Fruit fly (Drosophila melanogaster) whole organism, prepupa: Measurements from ENCODE around the gene CG13833.

ENCODE experiments used
- Blimp-1 ChIP-seq: fragments of 200-800 bp; sonication (Bioruptor generic); optimal IDR thresholded peaks from 3 replicates; lab custom pipeline; 2017; ENCODE audit warnings: missing biosample characterization, missing genetic modification characterization, mild to moderate bottlenecking, moderate library complexity, missing genetic modification reagents
- CG10669 ChIP-seq: fragments of 200-800 bp; sonication (Bioruptor generic); optimal IDR thresholded peaks from 3 replicates; lab custom pipeline; 2018; ENCODE audit warnings: missing biosample characterization, mild to moderate bottlenecking, missing genetic modification characterization, moderate library complexity
- CG15336 ChIP-seq: fragments of 200-800 bp; sonication (Bioruptor generic); IDR thresholded peaks from 2 replicates; pipeline ENCODE4 v1.3.6; 2022; ENCODE audit warnings: missing biosample characterization, missing genetic modification characterization
- CG3032 ChIP-seq: fragments of 200-800 bp; optimal IDR thresholded peaks from 2 replicates; lab custom pipeline; 2019; ENCODE audit warnings: missing biosample characterization, mild to moderate bottlenecking, missing genetic modification characterization, moderate library complexity
- CG31627 ChIP-seq: fragments of 200-800 bp; sonication (Bioruptor generic); optimal IDR thresholded peaks from 3 replicates; lab custom pipeline; 2016; ENCODE audit warnings: missing biosample characterization, missing genetic modification characterization
- CG32006 ChIP-seq: fragments of 200-800 bp; sonication (Bioruptor generic); optimal IDR thresholded peaks from 3 replicates; lab custom pipeline; 2017; ENCODE audit warnings: missing biosample characterization, mild to moderate bottlenecking, missing genetic modification characterization
- CG34406 ChIP-seq: fragments of 200-800 bp; sonication (Bioruptor generic); optimal IDR thresholded peaks from 3 replicates; lab custom pipeline; 2016; ENCODE audit warnings: missing biosample characterization, missing genetic modification characterization
- CG3919 ChIP-seq: fragments of 200-800 bp; sonication (Bioruptor generic); optimal IDR thresholded peaks from 3 replicates; lab custom pipeline; 2016; ENCODE audit warnings: missing biosample characterization, missing genetic modification characterization
- CG4318 ChIP-seq: fragments of 200-800 bp; sonication (Bioruptor generic); optimal IDR thresholded peaks from 3 replicates; lab custom pipeline; 2017; ENCODE audit warnings: missing biosample characterization, mild to moderate bottlenecking, missing genetic modification characterization
- CG6276 ChIP-seq: fragments of 200-800 bp; sonication (Bioruptor generic); optimal IDR thresholded peaks from 2 replicates; lab custom pipeline; 2017; ENCODE audit warnings: missing biosample characterization, mild to moderate bottlenecking, missing genetic modification characterization
- CG6792 ChIP-seq: fragments of 200-800 bp; sonication (Bioruptor generic); optimal IDR thresholded peaks from 3 replicates; lab custom pipeline; 2016; ENCODE audit warnings: missing biosample characterization, missing genetic modification characterization
- CG6808 ChIP-seq: fragments of 200-800 bp; sonication (Bioruptor generic); optimal IDR thresholded peaks from 3 replicates; lab custom pipeline; 2017; ENCODE audit warnings: missing biosample characterization, missing genetic modification characterization, mild to moderate bottlenecking, moderate library complexity, missing genetic modification reagents
- CG6854 ChIP-seq: fragments of 200-800 bp; sonication (Bioruptor generic); optimal IDR thresholded peaks from 2 replicates; lab custom pipeline; 2017; ENCODE audit warnings: missing biosample characterization, mild to moderate bottlenecking, missing genetic modification characterization
- CG8319 ChIP-seq: fragments of 200-800 bp; sonication (Bioruptor generic); optimal IDR thresholded peaks from 3 replicates; lab custom pipeline; 2016; ENCODE audit warnings: missing biosample characterization, missing genetic modification characterization
- Eip75B ChIP-seq: fragments of 200-800 bp; sonication (Bioruptor generic); optimal IDR thresholded peaks from 3 replicates; lab custom pipeline; 2016; ENCODE audit warnings: missing biosample characterization, missing genetic modification characterization
- Eip78C ChIP-seq: fragments of 200-800 bp; sonication (Bioruptor generic); peaks from one replicate; lab custom pipeline; 2016; ENCODE audit warnings: missing biosample characterization, missing genetic modification characterization
- Eip93F ChIP-seq: fragments of 200-800 bp; sonication (Bioruptor generic); optimal IDR thresholded peaks from 2 replicates; lab custom pipeline; 2016; ENCODE audit warnings: missing biosample characterization, mild to moderate bottlenecking, missing genetic modification characterization
- Ets21C ChIP-seq: fragments of 200-800 bp; sonication (Bioruptor generic); optimal IDR thresholded peaks from 3 replicates; lab custom pipeline; 2016; ENCODE audit warnings: missing biosample characterization, missing genetic modification characterization
- Ets96B ChIP-seq: fragments of 200-800 bp; optimal IDR thresholded peaks from 2 replicates; lab custom pipeline; 2019; ENCODE audit warnings: missing biosample characterization, mild to moderate bottlenecking, missing genetic modification characterization, moderate library complexity
- Gug ChIP-seq: fragments of 200-800 bp; sonication (Bioruptor generic); IDR thresholded peaks from 2 replicates; pipeline ENCODE4 v1.3.6; 2022; ENCODE audit warnings: missing biosample characterization, missing genetic modification characterization
- Hr38 ChIP-seq: sonication (Bioruptor generic); optimal IDR thresholded peaks from 2 replicates; lab custom pipeline; 2016; ENCODE audit warnings: missing biosample characterization, missing genetic modification characterization
- Hr4 ChIP-seq: fragments of 200-800 bp; sonication (Bioruptor generic); optimal IDR thresholded peaks from 3 replicates; lab custom pipeline; 2016; ENCODE audit warnings: missing biosample characterization, missing genetic modification characterization
- Met ChIP-seq: fragments of 200-800 bp; sonication (Bioruptor generic); optimal IDR thresholded peaks from 3 replicates; lab custom pipeline; 2016; ENCODE audit warnings: missing biosample characterization, missing genetic modification characterization
- OdsH ChIP-seq: fragments of 200-800 bp; sonication (Bioruptor generic); optimal IDR thresholded peaks from 3 replicates; lab custom pipeline; 2016; ENCODE audit warnings: missing biosample characterization, missing genetic modification characterization
- Sox14 ChIP-seq: fragments of 200-800 bp; sonication (Bioruptor generic); optimal IDR thresholded peaks from 3 replicates; lab custom pipeline; 2016; ENCODE audit warnings: missing biosample characterization, missing genetic modification characterization
- achi ChIP-seq: fragments of 200-800 bp; sonication (Bioruptor generic); optimal IDR thresholded peaks from 3 replicates; lab custom pipeline; 2016; ENCODE audit warnings: missing biosample characterization, missing genetic modification characterization
- acj6 ChIP-seq: fragments of 200-800 bp; sonication (Bioruptor generic); optimal IDR thresholded peaks from 3 replicates; lab custom pipeline; 2016; ENCODE audit warnings: missing biosample characterization, missing genetic modification characterization
- esn ChIP-seq: fragments of 200-800 bp; sonication (Bioruptor generic); optimal IDR thresholded peaks from 2 replicates; lab custom pipeline; 2016; ENCODE audit warnings: missing biosample characterization, mild to moderate bottlenecking, missing genetic modification characterization, moderate library complexity
- fkh ChIP-seq: fragments of 200-800 bp; sonication (Bioruptor generic); optimal IDR thresholded peaks from 3 replicates; lab custom pipeline; 2017; ENCODE audit warnings: missing biosample characterization, mild to moderate bottlenecking, missing genetic modification characterization, moderate library complexity
- net ChIP-seq: fragments of 200-800 bp; sonication (Bioruptor generic); optimal IDR thresholded peaks from 3 replicates; lab custom pipeline; 2016; ENCODE audit warnings: missing biosample characterization, missing genetic modification characterization
- salr ChIP-seq, 2 experiments: fragments of 200-800 bp; sonication (Bioruptor generic); optimal IDR thresholded peaks; 3 replicates each; lab custom pipeline; 2016 to 2018; ENCODE audit warnings: missing biosample characterization in 2 of 2, missing genetic modification characterization in 2 of 2, mild to moderate bottlenecking in 1 of 2
- ss ChIP-seq, 2 experiments: fragments of 200-800 bp; sonication (Bioruptor generic); optimal IDR thresholded peaks; 2 replicates in 1 of 2; 3 replicates in 1 of 2; lab custom pipeline; 2017 to 2018; ENCODE audit warnings: mild to moderate bottlenecking in 2 of 2, missing biosample characterization in 2 of 2, missing genetic modification characterization in 2 of 2, moderate library complexity in 1 of 2
- svp ChIP-seq: fragments of 200-800 bp; sonication (Bioruptor generic); peaks from one replicate; lab custom pipeline; 2016; ENCODE audit warnings: missing biosample characterization, missing genetic modification characterization
- topi ChIP-seq: fragments of 200-800 bp; sonication (Bioruptor generic); optimal IDR thresholded peaks from 3 replicates; lab custom pipeline; 2016; ENCODE audit warnings: missing biosample characterization, missing genetic modification characterization
- vri ChIP-seq: fragments of 200-800 bp; sonication (Bioruptor generic); optimal IDR thresholded peaks from 3 replicates; lab custom pipeline; 2016; ENCODE audit warnings: missing biosample characterization, mild to moderate bottlenecking, missing genetic modification characterization

The CG13833 gene

dm6 chr3R:23061209-23061608 is 25.8 kb upstream of the CG13833 start, which contains the start of the genes sav and Ublcp1:
Gene sav, minus strand, starts transcription at chr3R:23061304.
Gene Ublcp1, plus strand, starts transcription at chr3R:23061493.
- TF ChIP-seq achi (GFP tag; lab: Kevin White, UChicago) (peak; percentile 91), Ets96B (tag; lab: Kevin White, UChicago) (peak; percentile 29), CG31627 (GFP tag; lab: Kevin White, UChicago) (peak; percentile 16), topi (GFP tag; lab: Kevin White, UChicago) (peak; percentile 15), net (no peak), CG6808 (peak; percentile 83), CG3919 (peak; percentile 17), acj6 (peak; percentile 17), Hr38 (GFP tag; lab: Kevin White, UChicago) (no peak), fkh (GFP tag; lab: Kevin White, UChicago) (no peak), esn (GFP tag; lab: Kevin White, UChicago) (peak; percentile 47), vri (GFP tag; lab: Kevin White, UChicago) (peak; percentile 11), svp (GFP tag; lab: Kevin White, UChicago) (peak; percentile 50), Sox14 (GFP tag; lab: Kevin White, UChicago) (peak; percentile 35)

- TF ChIP-seq ss (GFP tag; optimal IDR thresholded peaks at IDR 0.05; lab: Kevin White, UChicago), result no peak
Measured at dm6 chr3R:23060166-23060565, 24.8 kb upstream of the CG13833 start.

- TF ChIP-seq CG6854 (no peak), Ets21C (GFP tag; lab: Kevin White, UChicago) (no peak), Eip78C (no peak), fkh (GFP tag; lab: Kevin White, UChicago) (no peak), CG3919 (no peak), Met (no peak), CG15336 (GFP tag; lab: Robert Waterston, UW) (no peak), net (no peak), CG34406 (GFP tag; lab: Kevin White, UChicago) (no peak), CG10669 (GFP tag; lab: Kevin White, UChicago) (no peak), Sox14 (GFP tag; lab: Kevin White, UChicago) (no peak), Eip93F (GFP tag; lab: Kevin White, UChicago) (no peak)
Measured at dm6 chr3R:23058858-23059257, 23.5 kb upstream of the CG13833 start, which contains the start of gene Ctns. Gene Ctns, minus strand, starts transcription at chr3R:23058958.

dm6 chr3R:23057390-23057789 is 22.0 kb upstream of the CG13833 start:
- TF ChIP-seq Blimp-1 (GFP tag; lab: Kevin White, UChicago) (no peak), CG6792 (GFP tag; lab: Kevin White, UChicago) (no peak), CG6808 (no peak), Eip93F (GFP tag; lab: Kevin White, UChicago) (no peak), CG8319 (no peak), CG3032 (no peak), salr (GFP tag; optimal IDR thresholded peaks at IDR 0.05; lab: Kevin White, UChicago) (no peak)

- TF ChIP-seq vri (GFP tag; lab: Kevin White, UChicago), result peak; percentile 7
- TF ChIP-seq Hr4 (GFP tag; lab: Kevin White, UChicago), result no peak
Measured at dm6 chr3R:23056753-23057152, 21.4 kb upstream of the CG13833 start.

- TF ChIP-seq fkh (GFP tag; lab: Kevin White, UChicago) (no peak), CG6808 (no peak), topi (GFP tag; lab: Kevin White, UChicago) (no peak), OdsH (no peak), CG32006 (GFP tag; lab: Kevin White, UChicago) (no peak), Eip93F (GFP tag; lab: Kevin White, UChicago) (no peak), Gug (no peak), Hr4 (GFP tag; lab: Kevin White, UChicago) (no peak), CG15336 (GFP tag; lab: Robert Waterston, UW) (no peak), CG4318 (GFP tag; lab: Kevin White, UChicago) (no peak), CG6276 (no peak), CG6854 (no peak), CG10669 (GFP tag; lab: Kevin White, UChicago) (no peak), Eip75B (GFP tag; lab: Kevin White, UChicago) (no peak)
Measured at dm6 chr3R:23056113-23056512, 20.8 kb upstream of the CG13833 start.
